Worm (Caenorhabditis elegans): Measurements from ENCODE around the gene prp-9.

Gene prp-9

ce11 chrII:8525133-8525736, at the start of gene prp-9, which contains the start of gene mrps-18B:
TSS of gene prp-9 (minus strand) at chrII:8525396.
TSS of gene mrps-18B (plus strand) at chrII:8525681.
- TF ChIP-seq sea-1 (GFP tag; conservative IDR thresholded peaks at IDR 0.05) (no peak), pes-1 (GFP tag; IDR thresholded peaks at IDR 0.05) (no peak), tbx-11 (GFP tag; IDR thresholded peaks at IDR 0.05) (no peak), aly-1 (tag; optimal IDR thresholded peaks at IDR 0.05) (no peak), flt-1 (GFP tag; IDR thresholded peaks at IDR 0.05) (no peak), scrt-1 (GFP tag; IDR thresholded peaks at IDR 0.05) (no peak), F13C5.2 (tag; optimal IDR thresholded peaks at IDR 0.05) (no peak), ceh-36 (tag; optimal IDR thresholded peaks at IDR 0.05) (no peak), tra-4 (tag; optimal IDR thresholded peaks at IDR 0.05) (no peak), ceh-13 (GFP tag; optimal IDR thresholded peaks at IDR 0.05) (no peak)

- TF ChIP-seq scrt-1 (GFP tag; IDR thresholded peaks at IDR 0.05) (no peak), tra-4 (tag; optimal IDR thresholded peaks at IDR 0.05) (no peak), flt-1 (GFP tag; IDR thresholded peaks at IDR 0.05) (no peak), hmg-4 (GFP tag; optimal IDR thresholded peaks at IDR 0.05) (no peak)
Observed at ce11 chrII:8573044-8573443, 47.8 kb upstream of the prp-9 start, which contains the start of gene F54C9.7. TSS of gene F54C9.7 (plus strand) at chrII:8573344.

ce11 chrII:8570977-8571376, 45.8 kb upstream of the prp-9 start, which contains the start of gene bcs-1:
TSS of gene bcs-1 (plus strand) at chrII:8571085.
- TF ChIP-seq F13C5.2 (tag; optimal IDR thresholded peaks at IDR 0.05) (no peak), tbx-37 (GFP tag; conservative IDR thresholded peaks at IDR 0.05) (no peak), ama-1 (optimal IDR thresholded peaks at IDR 0.05) (no peak), ceh-13 (GFP tag; optimal IDR thresholded peaks at IDR 0.05) (no peak), aly-1 (tag; optimal IDR thresholded peaks at IDR 0.05) (no peak), flt-1 (GFP tag; IDR thresholded peaks at IDR 0.05) (no peak), hnd-1 (tag; optimal IDR thresholded peaks at IDR 0.05) (no peak), hmg-4 (GFP tag; optimal IDR thresholded peaks at IDR 0.05) (no peak), hmbx-1 (tag; optimal IDR thresholded peaks at IDR 0.05) (no peak), scrt-1 (GFP tag; IDR thresholded peaks at IDR 0.05) (no peak), sea-1 (GFP tag; conservative IDR thresholded peaks at IDR 0.05) (no peak), tbx-11 (GFP tag; IDR thresholded peaks at IDR 0.05) (no peak), ets-7 (tag; optimal IDR thresholded peaks at IDR 0.05) (no peak), B0310.2 (tag; optimal IDR thresholded peaks at IDR 0.05) (no peak), pes-1 (GFP tag; IDR thresholded peaks at IDR 0.05) (no peak), ceh-36 (tag; optimal IDR thresholded peaks at IDR 0.05) (no peak), tra-4 (tag; optimal IDR thresholded peaks at IDR 0.05) (no peak)

ce11 chrII:8569038-8569977, 44.1 kb upstream of the prp-9 start, which contains the start of the genes col-38 and rpl-5:
TSS of gene col-38 (minus strand) at chrII:8569088.
TSS of gene rpl-5 (plus strand) at chrII:8569927.
- TF ChIP-seq ets-7 (tag; optimal IDR thresholded peaks at IDR 0.05) (no peak), tra-4 (tag; optimal IDR thresholded peaks at IDR 0.05) (no peak), hnd-1 (tag; optimal IDR thresholded peaks at IDR 0.05) (no peak), hmg-4 (GFP tag; optimal IDR thresholded peaks at IDR 0.05) (peak; percentile 39), hmbx-1 (tag; optimal IDR thresholded peaks at IDR 0.05) (no peak), ama-1 (optimal IDR thresholded peaks at IDR 0.05) (no peak), F13C5.2 (tag; optimal IDR thresholded peaks at IDR 0.05) (peak; percentile 73), ceh-36 (tag; optimal IDR thresholded peaks at IDR 0.05) (no peak), aly-1 (tag; optimal IDR thresholded peaks at IDR 0.05) (no peak), ceh-13 (GFP tag; optimal IDR thresholded peaks at IDR 0.05) (no peak), flt-1 (GFP tag; IDR thresholded peaks at IDR 0.05) (peak; percentile 38; the same call in 1 of the 2 replicates), tbx-11 (GFP tag; IDR thresholded peaks at IDR 0.05) (no peak), scrt-1 (GFP tag; IDR thresholded peaks at IDR 0.05) (no peak), sea-1 (GFP tag; conservative IDR thresholded peaks at IDR 0.05) (no peak), B0310.2 (tag; optimal IDR thresholded peaks at IDR 0.05) (no peak), pes-1 (GFP tag; IDR thresholded peaks at IDR 0.05) (no peak), tbx-37 (GFP tag; conservative IDR thresholded peaks at IDR 0.05) (no peak)

ce11 chrII:8568234-8568969, 43.2 kb upstream of the prp-9 start:
- TF ChIP-seq sea-1 (GFP tag; conservative IDR thresholded peaks at IDR 0.05) (0 out of 2 replicates have a peak, but pooled peaks have one; percentile 30), tbx-11 (GFP tag; IDR thresholded peaks at IDR 0.05) (no peak)

ce11 chrII:8566806-8567266, 41.6 kb upstream of the prp-9 start, which contains the start of gene F54C9.3:
TSS of gene F54C9.3 (minus strand) at chrII:8566856.
- TF ChIP-seq ama-1 (optimal IDR thresholded peaks at IDR 0.05) = no peak
- no peak for TF ChIP-seq tbx-11 (GFP tag; IDR thresholded peaks at IDR 0.05)
- TF ChIP-seq flt-1 (GFP tag; IDR thresholded peaks at IDR 0.05) = no peak
- TF ChIP-seq ets-7 (tag; optimal IDR thresholded peaks at IDR 0.05) = no peak
- TF ChIP-seq scrt-1 (GFP tag; IDR thresholded peaks at IDR 0.05) = no peak
- no peak for TF ChIP-seq hnd-1 (tag; optimal IDR thresholded peaks at IDR 0.05)
- TF ChIP-seq tbx-37 (GFP tag; conservative IDR thresholded peaks at IDR 0.05) = no peak
- TF ChIP-seq tra-4 (tag; optimal IDR thresholded peaks at IDR 0.05) = no peak
- no peak for TF ChIP-seq ceh-36 (tag; optimal IDR thresholded peaks at IDR 0.05)

ce11 chrII:8566039-8566438, 40.8 kb upstream of the prp-9 start, which contains the start of gene stc-1:
TSS of gene stc-1 (minus strand) at chrII:8566139.
- TF ChIP-seq hnd-1 (tag; optimal IDR thresholded peaks at IDR 0.05) = no peak
- TF ChIP-seq ama-1 (optimal IDR thresholded peaks at IDR 0.05) = no peak
- no peak for TF ChIP-seq tbx-37 (GFP tag; conservative IDR thresholded peaks at IDR 0.05)
- TF ChIP-seq tbx-11 (GFP tag; IDR thresholded peaks at IDR 0.05) = no peak
- no peak for TF ChIP-seq F13C5.2 (tag; optimal IDR thresholded peaks at IDR 0.05)
- no peak for TF ChIP-seq aly-1 (tag; optimal IDR thresholded peaks at IDR 0.05)
- TF ChIP-seq sea-1 (GFP tag; conservative IDR thresholded peaks at IDR 0.05) = no peak
- TF ChIP-seq ets-7 (tag; optimal IDR thresholded peaks at IDR 0.05) = no peak
- TF ChIP-seq pes-1 (GFP tag; IDR thresholded peaks at IDR 0.05) = no peak
- TF ChIP-seq hmg-4 (GFP tag; optimal IDR thresholded peaks at IDR 0.05) = no peak
- TF ChIP-seq scrt-1 (GFP tag; IDR thresholded peaks at IDR 0.05) = no peak
- no peak for TF ChIP-seq flt-1 (GFP tag; IDR thresholded peaks at IDR 0.05)
- no peak for TF ChIP-seq tra-4 (tag; optimal IDR thresholded peaks at IDR 0.05)
- no peak for TF ChIP-seq ceh-13 (GFP tag; optimal IDR thresholded peaks at IDR 0.05)
- TF ChIP-seq hmbx-1 (tag; optimal IDR thresholded peaks at IDR 0.05) = no peak
- no peak for TF ChIP-seq ceh-36 (tag; optimal IDR thresholded peaks at IDR 0.05)
- TF ChIP-seq B0310.2 (tag; optimal IDR thresholded peaks at IDR 0.05) = no peak
